Worm (Caenorhabditis elegans) whole organism, L4 larva: ENCODE results near the gene EEED8.18.
A peak's percentile ranks its signal among the peaks of the same experiment; 100 is the strongest.

ENCODE experiments used
- D1046.2 ChIP-seq: fragments of 200-800 bp; sonication (Bioruptor generic); IDR thresholded peaks from 2 replicates; pipeline ENCODE4 v1.3.6; 2022; ENCODE audit warnings: missing genetic modification characterization, missing compliant biosample characterization
- F10B5.3 ChIP-seq: sonication (generic microtip); optimal IDR thresholded peaks from 2 replicates; lab custom pipeline; 2016; ENCODE audit warnings: mild to moderate bottlenecking, missing genetic modification characterization, missing compliant biosample characterization
- T20F7.1 ChIP-seq: fragments of 200-800 bp; sonication (Bioruptor generic); optimal IDR thresholded peaks from 2 replicates; lab custom pipeline; 2018; ENCODE audit warnings: mild to moderate bottlenecking, missing genetic modification characterization, missing compliant biosample characterization
- T26A8.4 ChIP-seq: fragments of 200-800 bp; sonication (Bioruptor generic); IDR thresholded peaks from 2 replicates; pipeline ENCODE4 v1.3.6; 2022; ENCODE audit warnings: missing genetic modification characterization, missing compliant biosample characterization
- Y105C5A.15 ChIP-seq: fragments of 200-800 bp; sonication (Bioruptor generic); IDR thresholded peaks from 2 replicates; pipeline ENCODE4 v1.3.6; 2022; ENCODE audit warnings: missing genetic modification characterization, missing compliant biosample characterization
- Y48G9A.11 ChIP-seq: fragments of 200-800 bp; sonication (Bioruptor generic); IDR thresholded peaks from 2 replicates; pipeline ENCODE4 v1.3.6; 2022; ENCODE audit warnings: missing genetic modification reagents, missing genetic modification characterization, missing compliant biosample characterization
- aha-1 ChIP-seq: fragments of 150-350 bp; peaks from one replicate; lab custom pipeline; 2014; ENCODE audit warnings: missing biosample characterization, missing genetic modification characterization
- ama-1 ChIP-seq: fragments of 150-350 bp; optimal IDR thresholded peaks from 2 replicates; lab custom pipeline; 2014; ENCODE audit warnings: inconsistent platforms, mixed read lengths
- ceh-44 ChIP-seq: fragments of 200-800 bp; sonication (Bioruptor generic); IDR thresholded peaks from 2 replicates; pipeline ENCODE4 v1.3.6; 2022; ENCODE audit warnings: missing genetic modification reagents, missing genetic modification characterization, missing compliant biosample characterization
- ctbp-1 ChIP-seq: fragments of 200-800 bp; sonication (Bioruptor generic); IDR thresholded peaks from 2 replicates; pipeline ENCODE4 v1.3.6; 2022; ENCODE audit warnings: missing genetic modification reagents, missing genetic modification characterization, missing compliant biosample characterization
- daf-8 ChIP-seq: fragments of 200-800 bp; sonication (Bioruptor generic); IDR thresholded peaks from 2 replicates; pipeline ENCODE4 v1.3.6; 2022; ENCODE audit warnings: missing genetic modification characterization, missing compliant biosample characterization
- dmd-8 ChIP-seq: fragments of 200-800 bp; sonication (Bioruptor generic); IDR thresholded peaks from 2 replicates; pipeline ENCODE4 v1.3.6; 2022; ENCODE audit warnings: missing genetic modification characterization, missing compliant biosample characterization
- dmd-9 ChIP-seq: fragments of 200-800 bp; sonication (Bioruptor generic); IDR thresholded peaks from 2 replicates; pipeline ENCODE4 v1.3.6; 2022; ENCODE audit warnings: missing genetic modification reagents, missing genetic modification characterization, missing compliant biosample characterization
- dpl-1 ChIP-seq: fragments of 150-350 bp; optimal IDR thresholded peaks from 2 replicates; lab custom pipeline; 2014; ENCODE audit warnings: missing biosample characterization, missing genetic modification reagents, missing genetic modification characterization
- dve-1 ChIP-seq: sonication (generic microtip); optimal IDR thresholded peaks from 2 replicates; lab custom pipeline; 2017; ENCODE audit warnings: antibody characterized with exemption, mild to moderate bottlenecking, missing genetic modification characterization, missing compliant biosample characterization; ENCODE audit not compliant: insufficient read depth
- egl-27 ChIP-seq: sonication (generic microtip); optimal IDR thresholded peaks from 3 replicates; lab custom pipeline; 2017; ENCODE audit warnings: missing biosample characterization, missing genetic modification reagents, missing genetic modification characterization
- fkh-10 ChIP-seq: fragments of 150-350 bp; optimal IDR thresholded peaks from 2 replicates; lab custom pipeline; 2014; ENCODE audit warnings: missing biosample characterization, missing genetic modification reagents, missing genetic modification characterization
- gei-8 ChIP-seq: fragments of 200-800 bp; sonication (Bioruptor generic); optimal IDR thresholded peaks from 2 replicates; lab custom pipeline; 2018; ENCODE audit warnings: mild to moderate bottlenecking, missing genetic modification characterization, missing compliant biosample characterization
- hif-1 ChIP-seq, 2 experiments: sonication (generic microtip); optimal IDR thresholded peaks; 2 replicates each; lab custom pipeline; 2016 to 2017; ENCODE audit warnings: missing compliant biosample characterization in 2 of 2, missing genetic modification characterization in 2 of 2, missing genetic modification reagents in 2 of 2, missing genotype in 2 of 2, mild to moderate bottlenecking in 1 of 2
- lim-7 ChIP-seq: fragments of 200-800 bp; sonication (Bioruptor generic); IDR thresholded peaks from 2 replicates; pipeline ENCODE4 v1.3.6; 2022; ENCODE audit warnings: missing genetic modification characterization, missing compliant biosample characterization
- lin-13 ChIP-seq: fragments of 150-350 bp; optimal IDR thresholded peaks from 2 replicates; lab custom pipeline; 2014; ENCODE audit warnings: missing biosample characterization, missing genetic modification reagents, missing genetic modification characterization
- lin-15B ChIP-seq: fragments of 150-350 bp; sonication (generic microtip); optimal IDR thresholded peaks from 3 replicates; lab custom pipeline; 2014; ENCODE audit warnings: missing biosample characterization, missing genetic modification characterization
- lin-29 ChIP-seq: fragments of 200-800 bp; sonication (Bioruptor generic); IDR thresholded peaks from 2 replicates; pipeline ENCODE4 v1.3.6; 2022; ENCODE audit warnings: missing genetic modification reagents, missing genetic modification characterization, missing compliant biosample characterization
- lin-38 ChIP-seq: fragments of 200-800 bp; sonication (Bioruptor generic); IDR thresholded peaks from 2 replicates; pipeline ENCODE4 v1.3.6; 2022; ENCODE audit warnings: missing genetic modification reagents, missing genetic modification characterization, missing compliant biosample characterization
- lin-39 ChIP-seq: fragments of 150-350 bp; optimal IDR thresholded peaks from 2 replicates; lab custom pipeline; 2014; ENCODE audit warnings: missing biosample characterization, missing genetic modification reagents, missing genetic modification characterization
- lsy-2 ChIP-seq, 2 experiments: fragments of 150-350 bp in 1 of 2; sonication (generic microtip) in 1 of 2; optimal IDR thresholded peaks; 2 replicates each; lab custom pipeline; 2014 to 2017; ENCODE audit warnings: missing biosample characterization in 2 of 2, missing genetic modification characterization in 2 of 2
- madf-5 ChIP-seq, 2 experiments: fragments of 200-800 bp; sonication (Bioruptor generic); IDR thresholded peaks; 2 replicates each; pipeline ENCODE4 v1.3.6; 2022; ENCODE audit warnings: missing compliant biosample characterization in 2 of 2, missing genetic modification characterization in 2 of 2
- mep-1 ChIP-seq: fragments of 150-350 bp; sonication (generic microtip); optimal IDR thresholded peaks from 3 replicates; lab custom pipeline; 2014; ENCODE audit warnings: missing biosample characterization, missing genetic modification characterization
- nhr-11 ChIP-seq: fragments of 150-350 bp; optimal IDR thresholded peaks from 2 replicates; lab custom pipeline; 2014; ENCODE audit warnings: missing biosample characterization, missing genetic modification characterization
- nhr-25 ChIP-seq: sonication (generic microtip); optimal IDR thresholded peaks from 2 replicates; lab custom pipeline; 2017; ENCODE audit warnings: missing genetic modification characterization, mild to moderate bottlenecking, missing compliant biosample characterization, antibody characterized with exemption, moderate library complexity, borderline replicate concordance; ENCODE audit not compliant: insufficient read depth
- nhr-41 ChIP-seq: fragments of 200-800 bp; sonication (Bioruptor generic); IDR thresholded peaks from 2 replicates; pipeline ENCODE4 v1.3.6; 2022; ENCODE audit warnings: missing genetic modification reagents, missing genetic modification characterization, missing compliant biosample characterization
- nhr-48 ChIP-seq: sonication (generic microtip); optimal IDR thresholded peaks from 2 replicates; lab custom pipeline; 2016; ENCODE audit warnings: mild to moderate bottlenecking, missing genetic modification characterization, missing compliant biosample characterization
- nhr-6 ChIP-seq: fragments of 150-350 bp; optimal IDR thresholded peaks from 2 replicates; lab custom pipeline; 2014; ENCODE audit warnings: missing biosample characterization, missing genetic modification characterization
- nhr-76 ChIP-seq: fragments of 150-350 bp; optimal IDR thresholded peaks from 2 replicates; lab custom pipeline; 2014; ENCODE audit warnings: missing biosample characterization, missing genetic modification characterization
- sdz-12 ChIP-seq: fragments of 200-800 bp; sonication (Bioruptor generic); optimal IDR thresholded peaks from 2 replicates; lab custom pipeline; 2018; ENCODE audit warnings: mild to moderate bottlenecking, missing genetic modification characterization, missing compliant biosample characterization
- spr-1 ChIP-seq: sonication (generic microtip); optimal IDR thresholded peaks from 2 replicates; lab custom pipeline; 2016; ENCODE audit warnings: mild to moderate bottlenecking, missing genetic modification characterization, missing compliant biosample characterization
- tag-97 ChIP-seq: fragments of 200-800 bp; sonication (Bioruptor generic); IDR thresholded peaks from 2 replicates; pipeline ENCODE4 v1.3.6; 2022; ENCODE audit warnings: missing genetic modification characterization, missing compliant biosample characterization
- tra-1 ChIP-seq: fragments of 200-800 bp; sonication (Bioruptor generic); IDR thresholded peaks from 2 replicates; pipeline ENCODE4 v1.3.6; 2022; ENCODE audit warnings: missing genetic modification reagents, missing genetic modification characterization, missing compliant biosample characterization
- unc-130 ChIP-seq: sonication (generic microtip); optimal IDR thresholded peaks from 2 replicates; lab custom pipeline; 2016; ENCODE audit warnings: missing genetic modification reagents, missing genetic modification characterization, missing compliant biosample characterization
- unc-62 ChIP-seq, 3 experiments: fragments of 150-350 bp in 1 of 3; sonication (generic microtip); optimal IDR thresholded peaks in 2 of 3; peaks in 1 of 3; 1 replicate in 1 of 3; 2 replicates in 2 of 3; lab custom pipeline; 2014 to 2017; ENCODE audit warnings: missing biosample characterization in 3 of 3, missing genetic modification characterization in 3 of 3, missing genetic modification reagents in 3 of 3, missing genotype in 1 of 3
- vab-7 ChIP-seq: fragments of 200-800 bp; sonication (Bioruptor generic); IDR thresholded peaks from 2 replicates; pipeline ENCODE4 v1.3.6; 2022; ENCODE audit warnings: missing genetic modification reagents, missing genetic modification characterization, missing compliant biosample characterization
- ztf-11 ChIP-seq: fragments of 150-350 bp; optimal IDR thresholded peaks from 2 replicates; lab custom pipeline; 2014; ENCODE audit warnings: missing biosample characterization, missing genetic modification characterization

EEED8.18 gene

ce11 chrII:5426054-5426453, 13.6 kb upstream of the EEED8.18 start (continued):
- no peak for TF ChIP-seq F10B5.3
- no peak for TF ChIP-seq unc-130 (GFP tag; lab: Kevin White, UChicago)
- TF ChIP-seq nhr-6 (tag; lab: Kevin White, UChicago) = peak; percentile 56
- no peak for TF ChIP-seq fkh-10 (GFP tag; lab: Kevin White, UChicago)
- TF ChIP-seq spr-1 (tag; lab: Kevin White, UChicago) = no peak
- TF ChIP-seq vab-7 (GFP tag; lab: Robert Waterston, UW) = no peak
- TF ChIP-seq mep-1 (tag; lab: Kevin White, UChicago) = peak; percentile 78
- no peak for TF ChIP-seq Y48G9A.11 (GFP tag; lab: Robert Waterston, UW)
- TF ChIP-seq lin-13 = no peak

- no peak for TF ChIP-seq Y105C5A.15 (GFP tag; lab: Robert Waterston, UW)
- peak; percentile 31 for TF ChIP-seq aha-1 (tag; lab: Kevin White, UChicago)
These were observed 13.2 kb upstream of the EEED8.18 start, which contains the start of gene F07F6.8 for ce11 chrII:5425633-5426032. Gene F07F6.8 (minus strand): TSS chrII:5425733.

ce11 chrII:5423832-5424231, 11.4 kb upstream of the EEED8.18 start, which contains the start of gene F07F6.7:
Gene F07F6.7 (minus strand): TSS chrII:5423858.
- TF ChIP-seq unc-62 (GFP tag; optimal IDR thresholded peaks at IDR 0.05 in 1 of 2; lab: Kevin White, UChicago) (peak in 1 of 2 experiments; percentile 18), unc-62 (tag; optimal IDR thresholded peaks at IDR 0.05; lab: Kevin White, UChicago) (no peak), nhr-25 (tag; lab: Kevin White, UChicago) (peak; percentile 13), lin-39 (tag; lab: Kevin White, UChicago) (no peak), lsy-2 (tag; optimal IDR thresholded peaks at IDR 0.05; lab: Kevin White, UChicago) (peak in 1 of 2 experiments; percentile 50), nhr-41 (GFP tag; lab: Robert Waterston, UW) (no peak), T20F7.1 (GFP tag; lab: Kevin White, UChicago) (peak; percentile 30), dve-1 (tag; lab: Kevin White, UChicago) (peak; percentile 14), sdz-12 (GFP tag; lab: Kevin White, UChicago) (no peak), lin-38 (GFP tag; lab: Robert Waterston, UW) (peak; percentile 27; the same call in 1 of the 2 replicates)

ce11 chrII:5420947-5421614, 8.7 kb upstream of the EEED8.18 start, which contains the start of gene tofu-6:
Gene tofu-6 (plus strand): TSS chrII:5421248.
- peak in 1 of 2 experiments; percentile 92 for TF ChIP-seq lsy-2 (tag; optimal IDR thresholded peaks at IDR 0.05; lab: Kevin White, UChicago)
- TF ChIP-seq nhr-48 (tag; lab: Kevin White, UChicago) = no peak
- no peak for TF ChIP-seq sdz-12 (GFP tag; lab: Kevin White, UChicago)
- no peak for TF ChIP-seq daf-8 (GFP tag; lab: Robert Waterston, UW)
- peak; percentile 94 for TF ChIP-seq lin-38 (GFP tag; lab: Robert Waterston, UW)
- no peak for TF ChIP-seq dmd-9 (GFP tag; lab: Robert Waterston, UW)
- TF ChIP-seq tag-97 (GFP tag; lab: Robert Waterston, UW) = no peak
- 0 out of 2 replicates have a peak, but pooled peaks have one; percentile 56 for TF ChIP-seq Y48G9A.11 (GFP tag; lab: Robert Waterston, UW)
- TF ChIP-seq ama-1 (lab: Kevin White, UChicago) = no peak
- TF ChIP-seq egl-27 = no peak
- no peak for TF ChIP-seq mep-1 (tag; lab: Kevin White, UChicago)
- TF ChIP-seq dmd-8 (GFP tag; lab: Robert Waterston, UW) = no peak
- no peak for TF ChIP-seq ztf-11
- TF ChIP-seq nhr-11 (tag; lab: Kevin White, UChicago) = no peak
- no peak for TF ChIP-seq T26A8.4 (GFP tag; lab: Robert Waterston, UW)
- TF ChIP-seq lin-15B (tag; lab: Kevin White, UChicago) = no peak
- no peak for TF ChIP-seq gei-8 (GFP tag; lab: Kevin White, UChicago)
- TF ChIP-seq madf-5 (GFP tag; IDR thresholded peaks at IDR 0.05; lab: Robert Waterston, UW) = no peak
- no peak for TF ChIP-seq lim-7 (GFP tag; lab: Robert Waterston, UW)
- TF ChIP-seq tra-1 (GFP tag; lab: Robert Waterston, UW) = no peak
- no peak for TF ChIP-seq ceh-44 (GFP tag; lab: Robert Waterston, UW)
- peak; percentile 59 for TF ChIP-seq aha-1 (tag; lab: Kevin White, UChicago)
- no peak for TF ChIP-seq ctbp-1 (GFP tag; lab: Robert Waterston, UW)
- no peak for TF ChIP-seq lin-39 (tag; lab: Kevin White, UChicago)
- no peak for TF ChIP-seq lin-29 (GFP tag; lab: Robert Waterston, UW)
- no peak for TF ChIP-seq nhr-76 (tag; lab: Kevin White, UChicago)
- TF ChIP-seq D1046.2 = no peak
- TF ChIP-seq hif-1 (tag; optimal IDR thresholded peaks at IDR 0.05; lab: Kevin White, UChicago) = no peak
- TF ChIP-seq dpl-1 = peak; percentile 45
- TF ChIP-seq nhr-25 (tag; lab: Kevin White, UChicago) = no peak
- TF ChIP-seq nhr-41 (GFP tag; lab: Robert Waterston, UW) = no peak
- peak; percentile 53 for TF ChIP-seq unc-130 (GFP tag; lab: Kevin White, UChicago)
